Fruit fly (Drosophila melanogaster): ENCODE results near the gene CG15044.
A peak's percentile ranks its signal among the peaks of the same experiment; 100 is the strongest.

CG15044 gene

DNA sequence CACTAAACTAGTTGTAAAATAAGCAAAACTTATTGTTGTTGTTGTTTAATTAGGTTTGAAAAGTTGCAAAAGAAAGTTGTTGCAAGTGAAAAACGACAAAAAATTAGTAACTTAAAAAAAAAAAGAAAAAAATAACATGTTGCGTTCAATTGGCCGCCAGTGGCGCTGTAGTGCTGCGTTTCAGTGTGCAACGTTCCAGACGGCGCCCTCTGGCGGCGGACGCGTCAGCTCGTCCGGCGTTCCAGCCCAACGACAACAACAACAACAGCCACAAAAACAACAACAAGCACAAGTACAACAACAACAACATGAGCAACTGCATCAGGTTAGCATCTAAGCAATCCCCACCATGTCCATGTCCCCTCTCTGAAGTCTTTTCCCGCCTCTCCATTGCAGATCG is 25.6 kb upstream of the CG15044 start:
- TF ChIP-seq Pif1A (GFP tag; optimal IDR thresholded peaks at IDR 0.05) (no peak), CG32121 (GFP tag; IDR thresholded peaks at IDR 0.05) (peak; percentile 28; the same call in 1 of the 2 replicates), gl (tag; optimal IDR thresholded peaks at IDR 0.05) (no peak), EcR (GFP tag; optimal IDR thresholded peaks at IDR 0.05) (no peak), CG4496 (GFP tag; IDR thresholded peaks at IDR 0.05) (peak; percentile 77), CG8301 (tag; optimal IDR thresholded peaks at IDR 0.05) (no peak), Ets98B (GFP tag; IDR thresholded peaks at IDR 0.05) (peak; percentile 64), Snoo (tag; optimal IDR thresholded peaks at IDR 0.05) (no peak), D1 (tag; optimal IDR thresholded peaks at IDR 0.05) (no peak), CG15710 (tag; optimal IDR thresholded peaks at IDR 0.05) (peak; percentile 6), rn (GFP tag; IDR thresholded peaks at IDR 0.05) (no peak), CG10348 (GFP tag; IDR thresholded peaks at IDR 0.05) (no peak), Pif1B (GFP tag; optimal IDR thresholded peaks at IDR 0.05) (no peak), CG8159 (tag; optimal IDR thresholded peaks at IDR 0.05) (no peak), CG12605 (GFP tag; IDR thresholded peaks at IDR 0.05) (peak; percentile 48; the same call in 1 of the 2 replicates), CG13204 (GFP tag; optimal IDR thresholded peaks at IDR 0.05) (peak; percentile 48), CG34367 (tag; optimal IDR thresholded peaks at IDR 0.05) (no peak), CG14655 (GFP tag; optimal IDR thresholded peaks at IDR 0.05) (peak; percentile 10), fd96Ca (GFP tag; IDR thresholded peaks at IDR 0.05) (no peak), CG17806 (tag; optimal IDR thresholded peaks at IDR 0.05) (no peak), CG9948 (tag; optimal IDR thresholded peaks at IDR 0.05) (no peak)

DNA sequence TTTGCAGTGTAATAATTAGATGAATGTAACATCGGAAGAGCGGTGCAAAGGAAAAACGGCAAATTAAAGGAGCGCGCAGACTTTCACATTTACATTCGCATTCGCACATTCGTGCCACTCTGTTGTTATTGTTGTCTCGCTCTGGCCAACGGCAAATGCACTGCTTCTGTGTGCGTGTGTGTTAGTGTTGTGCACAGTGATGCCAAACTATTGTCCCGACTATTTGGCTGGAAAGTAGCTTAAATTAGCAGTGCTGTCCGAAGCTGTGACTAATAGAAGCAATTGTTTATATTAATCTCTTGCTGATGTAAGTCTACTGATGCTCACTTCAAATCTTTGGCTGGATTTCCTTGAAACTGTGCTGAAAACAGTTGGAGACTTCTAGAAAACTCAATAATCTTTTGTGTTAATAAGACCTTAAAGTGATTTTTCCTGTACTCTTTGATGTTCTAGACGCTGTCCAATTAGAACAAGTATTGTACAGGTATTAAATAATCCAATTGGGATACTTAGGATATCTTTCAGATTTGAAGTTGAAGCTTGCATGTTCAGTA is 24.3 kb upstream of the CG15044 start:
- TF ChIP-seq CG32121 (GFP tag; IDR thresholded peaks at IDR 0.05) (no peak), CG17806 (tag; optimal IDR thresholded peaks at IDR 0.05) (no peak), rn (GFP tag; IDR thresholded peaks at IDR 0.05) (no peak), fd96Ca (GFP tag; IDR thresholded peaks at IDR 0.05) (0 out of 3 replicates have a peak, but pooled peaks have one; percentile 42), CG8159 (tag; optimal IDR thresholded peaks at IDR 0.05) (peak; percentile 21), CG9948 (tag; optimal IDR thresholded peaks at IDR 0.05) (no peak), Pif1A (GFP tag; optimal IDR thresholded peaks at IDR 0.05) (no peak), CG15710 (tag; optimal IDR thresholded peaks at IDR 0.05) (no peak), CG10348 (GFP tag; IDR thresholded peaks at IDR 0.05) (no peak), CG14655 (GFP tag; optimal IDR thresholded peaks at IDR 0.05) (peak; percentile 9), Pif1B (GFP tag; optimal IDR thresholded peaks at IDR 0.05) (no peak), CG13204 (GFP tag; optimal IDR thresholded peaks at IDR 0.05) (no peak), Ets98B (GFP tag; IDR thresholded peaks at IDR 0.05) (no peak), Snoo (tag; optimal IDR thresholded peaks at IDR 0.05) (no peak), CG4496 (GFP tag; IDR thresholded peaks at IDR 0.05) (peak; percentile 68), CG12605 (GFP tag; IDR thresholded peaks at IDR 0.05) (peak; percentile 15; the same call in 1 of the 2 replicates)

DNA sequence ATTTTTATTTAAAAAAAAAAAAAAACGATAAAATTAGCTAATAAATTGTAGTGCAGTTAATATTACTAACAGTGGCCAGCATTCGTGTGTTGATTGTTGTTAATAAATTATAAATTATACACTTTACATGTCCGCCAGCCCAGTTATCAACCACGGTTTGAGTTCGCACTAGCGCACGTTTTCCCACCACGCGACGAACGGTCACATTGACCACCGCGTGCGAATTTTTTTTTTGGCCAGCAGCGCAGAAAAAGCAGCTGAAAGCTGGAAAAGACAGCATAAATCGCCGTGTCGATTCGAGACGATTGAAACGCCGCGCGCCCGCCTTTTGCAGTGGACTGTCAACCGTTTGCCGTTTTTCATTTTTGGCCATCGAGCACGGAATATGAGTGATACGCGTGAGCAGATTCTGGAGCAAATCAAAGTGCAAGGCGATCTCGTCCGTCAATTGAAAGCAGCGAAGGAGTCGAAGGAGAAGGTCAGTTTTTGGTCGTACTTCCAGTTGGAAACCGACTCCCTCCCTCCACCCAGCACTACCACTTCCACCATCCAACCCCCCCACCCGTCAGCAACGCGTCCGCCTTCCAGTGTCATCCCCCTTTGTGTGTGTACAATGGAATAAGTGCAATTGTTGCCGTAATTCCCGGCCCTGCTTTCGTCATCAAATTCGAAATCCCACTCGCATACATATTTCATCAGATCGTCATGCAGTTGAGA is 23.6 kb upstream of the CG15044 start, which contains the start of the genes Bx and HisRS:
TSS of gene Bx (plus strand) at position 224 of the 717 bp plus-strand sequence.
TSS of gene HisRS (plus strand) at position 224 of the 717 bp plus-strand sequence.
- TF ChIP-seq CG13204 (GFP tag; optimal IDR thresholded peaks at IDR 0.05) (no peak), Pif1B (GFP tag; optimal IDR thresholded peaks at IDR 0.05) (no peak), CG4496 (GFP tag; IDR thresholded peaks at IDR 0.05) (peak; percentile 9; the same call in 2 of the 3 replicates), CG10348 (GFP tag; IDR thresholded peaks at IDR 0.05) (no peak), EcR (GFP tag; optimal IDR thresholded peaks at IDR 0.05) (peak; percentile 31)

DNA sequence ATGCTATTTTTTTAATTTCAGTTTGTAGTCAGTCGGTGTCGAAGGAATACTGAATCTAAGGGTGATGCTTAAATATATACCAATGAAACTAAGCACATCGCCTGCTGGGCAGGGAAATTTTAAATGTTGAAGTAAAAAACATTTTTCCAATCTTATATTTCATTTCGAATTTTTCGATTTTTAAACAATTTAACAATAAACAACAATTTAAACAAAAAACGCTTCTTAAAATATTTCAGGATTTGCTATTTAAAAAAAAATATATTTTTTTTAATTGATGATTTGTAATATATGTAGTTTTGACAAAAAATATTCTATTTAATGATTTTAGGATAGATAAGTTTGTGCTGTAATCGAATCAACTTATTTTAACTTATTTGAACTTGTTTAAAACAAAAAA is 23.0 kb upstream of the CG15044 start, which contains the start of gene CG6470:
TSS of gene CG6470 (minus strand) at position 101 of the 400 bp plus-strand sequence.
- TF ChIP-seq CG12605 (GFP tag; IDR thresholded peaks at IDR 0.05) = no peak
- TF ChIP-seq gl (tag; optimal IDR thresholded peaks at IDR 0.05) = no peak
- no peak for TF ChIP-seq CG8301 (tag; optimal IDR thresholded peaks at IDR 0.05)
- TF ChIP-seq EcR (GFP tag; optimal IDR thresholded peaks at IDR 0.05) = no peak
- TF ChIP-seq Pif1A (GFP tag; optimal IDR thresholded peaks at IDR 0.05) = no peak
- no peak for TF ChIP-seq Pif1B (GFP tag; optimal IDR thresholded peaks at IDR 0.05)
- no peak for TF ChIP-seq CG17806 (tag; optimal IDR thresholded peaks at IDR 0.05)
- TF ChIP-seq CG4496 (GFP tag; IDR thresholded peaks at IDR 0.05) = no peak
- no peak for TF ChIP-seq CG15710 (tag; optimal IDR thresholded peaks at IDR 0.05)
- no peak for TF ChIP-seq rn (GFP tag; IDR thresholded peaks at IDR 0.05)
- no peak for TF ChIP-seq Snoo (tag; optimal IDR thresholded peaks at IDR 0.05)
- TF ChIP-seq Ets98B (GFP tag; IDR thresholded peaks at IDR 0.05) = no peak
- no peak for TF ChIP-seq CG34367 (tag; optimal IDR thresholded peaks at IDR 0.05)
- TF ChIP-seq CG14655 (GFP tag; optimal IDR thresholded peaks at IDR 0.05) = no peak
- TF ChIP-seq CG9948 (tag; optimal IDR thresholded peaks at IDR 0.05) = no peak
- no peak for TF ChIP-seq CG13204 (GFP tag; optimal IDR thresholded peaks at IDR 0.05)
- TF ChIP-seq D1 (tag; optimal IDR thresholded peaks at IDR 0.05) = no peak

DNA sequence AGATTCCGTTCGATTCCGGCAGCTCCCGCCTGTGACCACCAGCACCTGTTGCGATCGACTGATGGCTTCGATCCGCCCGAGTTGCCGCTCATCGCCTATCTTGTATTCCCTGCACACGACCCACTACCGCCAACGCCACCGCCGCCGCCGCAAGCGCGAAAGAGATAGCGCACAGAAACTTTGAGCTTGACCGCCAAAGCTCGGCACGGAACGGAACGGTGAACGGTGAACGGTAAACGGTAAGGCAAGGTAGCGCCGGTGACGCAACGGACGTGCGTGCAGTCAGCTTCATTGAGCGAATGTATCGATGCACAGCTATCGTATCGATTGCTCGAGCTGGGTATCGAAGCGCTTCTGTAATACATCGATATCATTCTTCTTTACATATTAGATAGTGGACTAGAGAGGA is 20.5 kb upstream of the CG15044 start, which contains the start of gene Ggt-1:
TSS of gene Ggt-1 (minus strand) at position 251 of the 409 bp plus-strand sequence.
- TF ChIP-seq CG15710 (tag; optimal IDR thresholded peaks at IDR 0.05) = no peak
- TF ChIP-seq CG13204 (GFP tag; optimal IDR thresholded peaks at IDR 0.05) = peak; percentile 82
- no peak for TF ChIP-seq Snoo (tag; optimal IDR thresholded peaks at IDR 0.05)
- TF ChIP-seq CG4496 (GFP tag; IDR thresholded peaks at IDR 0.05) = peak; percentile 39; the same call in 1 of the 3 replicates

DNA sequence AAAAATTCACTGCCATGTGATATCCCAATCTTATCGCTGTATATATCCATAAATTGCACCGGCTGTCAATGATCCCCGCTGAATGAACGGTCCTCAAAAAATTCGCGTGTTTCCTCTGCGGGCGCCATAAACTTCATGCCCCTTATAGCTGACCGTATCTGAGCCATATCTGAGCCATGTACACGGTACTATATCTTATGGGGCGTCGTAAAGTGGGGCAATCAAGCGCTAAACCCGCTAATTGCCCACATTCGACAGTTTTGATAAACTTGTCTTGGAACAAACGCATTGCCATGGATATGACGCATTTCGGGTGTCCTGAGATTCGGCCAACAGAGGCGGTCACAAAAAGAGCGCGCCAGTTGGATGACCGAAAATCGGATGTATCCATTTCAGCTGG is 19.1 kb upstream of the CG15044 start:
- TF ChIP-seq EcR (GFP tag; optimal IDR thresholded peaks at IDR 0.05) (no peak), CG13204 (GFP tag; optimal IDR thresholded peaks at IDR 0.05) (no peak), Pif1B (GFP tag; optimal IDR thresholded peaks at IDR 0.05) (no peak), Pif1A (GFP tag; optimal IDR thresholded peaks at IDR 0.05) (no peak), D1 (tag; optimal IDR thresholded peaks at IDR 0.05) (no peak), gl (tag; optimal IDR thresholded peaks at IDR 0.05) (no peak), CG15710 (tag; optimal IDR thresholded peaks at IDR 0.05) (no peak), CG10348 (GFP tag; IDR thresholded peaks at IDR 0.05) (no peak), CG4496 (GFP tag; IDR thresholded peaks at IDR 0.05) (no peak), CG34367 (tag; optimal IDR thresholded peaks at IDR 0.05) (no peak), Snoo (tag; optimal IDR thresholded peaks at IDR 0.05) (no peak), CG14655 (GFP tag; optimal IDR thresholded peaks at IDR 0.05) (no peak), CG32121 (GFP tag; IDR thresholded peaks at IDR 0.05) (no peak), CG9948 (tag; optimal IDR thresholded peaks at IDR 0.05) (no peak), CG8301 (tag; optimal IDR thresholded peaks at IDR 0.05) (no peak), Ets98B (GFP tag; IDR thresholded peaks at IDR 0.05) (no peak), CG8159 (tag; optimal IDR thresholded peaks at IDR 0.05) (no peak), rn (GFP tag; IDR thresholded peaks at IDR 0.05) (no peak), CG17806 (tag; optimal IDR thresholded peaks at IDR 0.05) (no peak), CG12605 (GFP tag; IDR thresholded peaks at IDR 0.05) (no peak)

Measured in whole organism, pupa.